Fruit fly (Drosophila melanogaster): ENCODE results near the gene CG14879.

Gene CG14879

dm6 chr3R:16334329-16334728, 14.7 kb downstream of the CG14879 start:
- TF ChIP-seq CG10348 (GFP tag; IDR thresholded peaks at IDR 0.05) (no peak), D1 (tag; optimal IDR thresholded peaks at IDR 0.05) (no peak), fd96Ca (GFP tag; IDR thresholded peaks at IDR 0.05) (no peak), EcR (GFP tag; optimal IDR thresholded peaks at IDR 0.05) (peak; percentile 63), Ets98B (GFP tag; IDR thresholded peaks at IDR 0.05) (no peak), CG32121 (GFP tag; IDR thresholded peaks at IDR 0.05) (no peak), Pif1A (GFP tag; optimal IDR thresholded peaks at IDR 0.05) (no peak), CG4496 (GFP tag; IDR thresholded peaks at IDR 0.05) (no peak), CG17806 (tag; optimal IDR thresholded peaks at IDR 0.05) (peak; percentile 21), gl (tag; optimal IDR thresholded peaks at IDR 0.05) (peak; percentile 75), CG8301 (tag; optimal IDR thresholded peaks at IDR 0.05) (no peak), CG13204 (GFP tag; optimal IDR thresholded peaks at IDR 0.05) (peak; percentile 57), CG15710 (tag; optimal IDR thresholded peaks at IDR 0.05) (peak; percentile 36), rn (GFP tag; IDR thresholded peaks at IDR 0.05) (no peak), CG12605 (GFP tag; IDR thresholded peaks at IDR 0.05) (no peak), CG14655 (GFP tag; optimal IDR thresholded peaks at IDR 0.05) (no peak), CG8159 (tag; optimal IDR thresholded peaks at IDR 0.05) (peak; percentile 24), Pif1B (GFP tag; optimal IDR thresholded peaks at IDR 0.05) (no peak), Snoo (tag; optimal IDR thresholded peaks at IDR 0.05) (no peak), CG34367 (tag; optimal IDR thresholded peaks at IDR 0.05) (peak; percentile 15), CG9948 (tag; optimal IDR thresholded peaks at IDR 0.05) (peak; percentile 12)

dm6 chr3R:16331809-16332343, 17.1 kb downstream of the CG14879 start:
- no peak for TF ChIP-seq D1 (tag; optimal IDR thresholded peaks at IDR 0.05)
- TF ChIP-seq Ets98B (GFP tag; IDR thresholded peaks at IDR 0.05) = peak; percentile 47
- TF ChIP-seq CG15710 (tag; optimal IDR thresholded peaks at IDR 0.05) = peak; percentile 9
- peak; percentile 63 for TF ChIP-seq gl (tag; optimal IDR thresholded peaks at IDR 0.05)
- peak; percentile 38 for TF ChIP-seq Pif1A (GFP tag; optimal IDR thresholded peaks at IDR 0.05)
- peak; percentile 43 for TF ChIP-seq CG34367 (tag; optimal IDR thresholded peaks at IDR 0.05)
- TF ChIP-seq EcR (GFP tag; optimal IDR thresholded peaks at IDR 0.05) = peak; percentile 76
- peak; percentile 26 for TF ChIP-seq CG14655 (GFP tag; optimal IDR thresholded peaks at IDR 0.05)
- TF ChIP-seq CG4496 (GFP tag; IDR thresholded peaks at IDR 0.05) = peak; percentile 23; the same call in 1 of the 3 replicates
- TF ChIP-seq CG17806 (tag; optimal IDR thresholded peaks at IDR 0.05) = no peak
- TF ChIP-seq Pif1B (GFP tag; optimal IDR thresholded peaks at IDR 0.05) = no peak
- no peak for TF ChIP-seq CG9948 (tag; optimal IDR thresholded peaks at IDR 0.05)
- TF ChIP-seq rn (GFP tag; IDR thresholded peaks at IDR 0.05) = no peak
- peak; percentile 48 for TF ChIP-seq CG13204 (GFP tag; optimal IDR thresholded peaks at IDR 0.05)

dm6 chr3R:16329797-16330196, 19.2 kb downstream of the CG14879 start:
- TF ChIP-seq CG4496 (GFP tag; IDR thresholded peaks at IDR 0.05) = no peak
- no peak for TF ChIP-seq CG34367 (tag; optimal IDR thresholded peaks at IDR 0.05)
- no peak for TF ChIP-seq CG15710 (tag; optimal IDR thresholded peaks at IDR 0.05)
- no peak for TF ChIP-seq CG12605 (GFP tag; IDR thresholded peaks at IDR 0.05)
- TF ChIP-seq D1 (tag; optimal IDR thresholded peaks at IDR 0.05) = no peak

dm6 chr3R:16327549-16327948, 21.5 kb downstream of the CG14879 start, which contains the start of gene CG17930:
TSS of gene CG17930 (plus strand) at chr3R:16327849.
- TF ChIP-seq rn (GFP tag; IDR thresholded peaks at IDR 0.05) (no peak), D1 (tag; optimal IDR thresholded peaks at IDR 0.05) (no peak), Snoo (tag; optimal IDR thresholded peaks at IDR 0.05) (no peak), CG10348 (GFP tag; IDR thresholded peaks at IDR 0.05) (no peak), CG8159 (tag; optimal IDR thresholded peaks at IDR 0.05) (no peak), Pif1B (GFP tag; optimal IDR thresholded peaks at IDR 0.05) (no peak), CG15710 (tag; optimal IDR thresholded peaks at IDR 0.05) (no peak)

- no peak for TF ChIP-seq CG12605 (GFP tag; IDR thresholded peaks at IDR 0.05)
- no peak for TF ChIP-seq D1 (tag; optimal IDR thresholded peaks at IDR 0.05)
- no peak for TF ChIP-seq gl (tag; optimal IDR thresholded peaks at IDR 0.05)
- TF ChIP-seq CG9948 (tag; optimal IDR thresholded peaks at IDR 0.05) = no peak
- no peak for TF ChIP-seq fd96Ca (GFP tag; IDR thresholded peaks at IDR 0.05)
- TF ChIP-seq CG17806 (tag; optimal IDR thresholded peaks at IDR 0.05) = no peak
- no peak for TF ChIP-seq EcR (GFP tag; optimal IDR thresholded peaks at IDR 0.05)
- no peak for TF ChIP-seq Ets98B (GFP tag; IDR thresholded peaks at IDR 0.05)
- no peak for TF ChIP-seq rn (GFP tag; IDR thresholded peaks at IDR 0.05)
- TF ChIP-seq CG13204 (GFP tag; optimal IDR thresholded peaks at IDR 0.05) = no peak
- no peak for TF ChIP-seq Pif1B (GFP tag; optimal IDR thresholded peaks at IDR 0.05)
- no peak for TF ChIP-seq CG10348 (GFP tag; IDR thresholded peaks at IDR 0.05)
Measured at dm6 chr3R:16325192-16325591, 23.8 kb downstream of the CG14879 start, which contains the start of gene CG17929. TSS of gene CG17929 (plus strand) at chr3R:16325492.

dm6 chr3R:16323093-16323492, 25.9 kb downstream of the CG14879 start, which contains the start of gene CG6901:
TSS of gene CG6901 (plus strand) at chr3R:16323415.
- TF ChIP-seq rn (GFP tag; IDR thresholded peaks at IDR 0.05) (no peak), CG8159 (tag; optimal IDR thresholded peaks at IDR 0.05) (no peak), CG12605 (GFP tag; IDR thresholded peaks at IDR 0.05) (no peak), Snoo (tag; optimal IDR thresholded peaks at IDR 0.05) (no peak), Pif1B (GFP tag; optimal IDR thresholded peaks at IDR 0.05) (no peak), CG32121 (GFP tag; IDR thresholded peaks at IDR 0.05) (no peak), EcR (GFP tag; optimal IDR thresholded peaks at IDR 0.05) (no peak), CG14655 (GFP tag; optimal IDR thresholded peaks at IDR 0.05) (no peak)
